Fruit fly (Drosophila melanogaster) whole organism, embryonic: ENCODE results near the gene Cp16.

ENCODE experiments used
- CG10462 ChIP-seq: fragments of 200-800 bp; sonication (Bioruptor generic); optimal IDR thresholded peaks from 2 replicates; lab custom pipeline; 2016; ENCODE audit warnings: missing biosample characterization, missing genetic modification characterization
- CG10565 ChIP-seq: fragments of 200-800 bp; sonication (Bioruptor generic); optimal IDR thresholded peaks from 3 replicates; lab custom pipeline; 2016; ENCODE audit warnings: missing biosample characterization, mild to moderate bottlenecking, missing genetic modification characterization
- CG10959 ChIP-seq: fragments of 200-800 bp; sonication (Bioruptor generic); IDR thresholded peaks from 2 replicates; pipeline ENCODE4 v1.3.6; 2022; ENCODE audit warnings: missing biosample characterization, missing genetic modification characterization
- CG11398 ChIP-seq: fragments of 200-800 bp; sonication (Bioruptor generic); optimal IDR thresholded peaks from 2 replicates; lab custom pipeline; 2016; ENCODE audit warnings: missing biosample characterization, missing genetic modification characterization
- CG11456 ChIP-seq: fragments of 200-800 bp; sonication (Bioruptor generic); IDR thresholded peaks from 3 replicates; pipeline ENCODE4 v1.3.6; 2022; ENCODE audit warnings: missing biosample characterization, missing genetic modification characterization
- CG11723 ChIP-seq: fragments of 200-800 bp; sonication (Bioruptor generic); optimal IDR thresholded peaks from 2 replicates; lab custom pipeline; 2017; ENCODE audit warnings: missing biosample characterization, mild to moderate bottlenecking, missing genetic modification characterization
- CG12299 ChIP-seq: fragments of 200-800 bp; sonication (Bioruptor generic); optimal IDR thresholded peaks from 2 replicates; lab custom pipeline; 2018; ENCODE audit warnings: missing biosample characterization, mild to moderate bottlenecking, missing genetic modification characterization
- CG12391 ChIP-seq: fragments of 200-800 bp; sonication (Bioruptor generic); optimal IDR thresholded peaks from 3 replicates; lab custom pipeline; 2018; ENCODE audit warnings: missing biosample characterization, mild to moderate bottlenecking, missing genetic modification characterization, moderate library complexity
- CG1647 ChIP-seq: fragments of 200-800 bp; sonication (Bioruptor generic); optimal IDR thresholded peaks from 3 replicates; lab custom pipeline; 2016; ENCODE audit warnings: missing biosample characterization, missing genetic modification characterization
- CG3847 ChIP-seq: fragments of 200-800 bp; sonication (Bioruptor generic); IDR thresholded peaks from 2 replicates; pipeline ENCODE4 v1.3.6; 2022; ENCODE audit warnings: missing biosample characterization, missing genetic modification characterization
- CG4404 ChIP-seq: fragments of 200-800 bp; sonication (Bioruptor generic); IDR thresholded peaks from 2 replicates; pipeline ENCODE4 v1.3.6; 2022; ENCODE audit warnings: missing biosample characterization, missing genetic modification characterization
- CG5180 ChIP-seq: fragments of 200-800 bp; sonication (Bioruptor generic); optimal IDR thresholded peaks from 3 replicates; lab custom pipeline; 2017; ENCODE audit warnings: missing biosample characterization, missing genetic modification characterization, mild to moderate bottlenecking, moderate library complexity, missing genetic modification reagents
- CG6175 ChIP-seq: fragments of 200-800 bp; sonication (Bioruptor generic); IDR thresholded peaks from 3 replicates; pipeline ENCODE4 v1.3.6; 2022; ENCODE audit warnings: missing biosample characterization, missing genetic modification characterization
- CG6272 ChIP-seq: fragments of 200-800 bp; sonication (Bioruptor generic); IDR thresholded peaks from 2 replicates; pipeline ENCODE4 v1.3.6; 2022; ENCODE audit warnings: missing biosample characterization, missing genetic modification characterization
- CG7372 ChIP-seq: fragments of 200-800 bp; sonication (Bioruptor generic); IDR thresholded peaks from 2 replicates; pipeline ENCODE4 v1.3.6; 2022; ENCODE audit warnings: missing biosample characterization, missing genetic modification characterization
- CG9817 ChIP-seq: fragments of 200-800 bp; sonication (Bioruptor generic); optimal IDR thresholded peaks from 2 replicates; lab custom pipeline; 2018; ENCODE audit warnings: missing biosample characterization, mild to moderate bottlenecking, missing genetic modification characterization, moderate library complexity
- CHES-1-like ChIP-seq: fragments of 200-800 bp; sonication (Bioruptor generic); optimal IDR thresholded peaks from 2 replicates; lab custom pipeline; 2016; ENCODE audit warnings: missing biosample characterization, missing genetic modification characterization
- Dek ChIP-seq: fragments of 200-800 bp; sonication (Bioruptor generic); optimal IDR thresholded peaks from 3 replicates; lab custom pipeline; 2019; ENCODE audit warnings: missing biosample characterization, mild to moderate bottlenecking, missing genetic modification characterization, moderate library complexity
- Dfd ChIP-seq, 2 experiments: fragments of >200 bp; optimal IDR thresholded peaks; 2 replicates each; lab custom pipeline; 2017; ENCODE audit warnings: missing biosample characterization in 2 of 2, missing genetic modification characterization in 2 of 2
- H2.0 ChIP-seq: fragments of 200-800 bp; sonication (Bioruptor generic); IDR thresholded peaks from 2 replicates; pipeline ENCODE4 v1.3.6; 2022; ENCODE audit warnings: missing biosample characterization, missing genetic modification characterization
- Hsf ChIP-seq: fragments of 200-800 bp; sonication (Bioruptor generic); optimal IDR thresholded peaks from 3 replicates; lab custom pipeline; 2016; ENCODE audit warnings: missing biosample characterization, missing genetic modification characterization
- MESR4 ChIP-seq: fragments of 200-800 bp; sonication (Bioruptor generic); optimal IDR thresholded peaks from 2 replicates; lab custom pipeline; 2018; ENCODE audit warnings: missing biosample characterization, mild to moderate bottlenecking, missing genetic modification characterization, moderate library complexity
- Mad ChIP-seq: fragments of 200-800 bp; sonication (Bioruptor generic); optimal IDR thresholded peaks from 2 replicates; lab custom pipeline; 2016; ENCODE audit warnings: missing biosample characterization, missing genetic modification characterization
- Neu2 ChIP-seq: fragments of 200-800 bp; sonication (Bioruptor generic); optimal IDR thresholded peaks from 3 replicates; lab custom pipeline; 2016; ENCODE audit warnings: missing biosample characterization, missing genetic modification characterization, borderline replicate concordance
- Rfx ChIP-seq: fragments of 200-800 bp; sonication (Bioruptor generic); IDR thresholded peaks from 2 replicates; pipeline ENCODE4 v1.3.6; 2022; ENCODE audit warnings: missing biosample characterization, missing genetic modification characterization
- Spps ChIP-seq: fragments of 200-800 bp; sonication (Bioruptor generic); optimal IDR thresholded peaks from 2 replicates; lab custom pipeline; 2018; ENCODE audit warnings: missing biosample characterization, mild to moderate bottlenecking, missing genetic modification characterization
- Trl ChIP-seq, 3 experiments: fragments of >200 bp in 2 of 3; fragments of 200-800 bp in 1 of 3; sonication (Bioruptor generic) in 1 of 3; optimal IDR thresholded peaks; 2 replicates in 1 of 3; 3 replicates in 2 of 3; lab custom pipeline; 2016 to 2017; ENCODE audit warnings: missing biosample characterization in 1 of 3, missing genetic modification characterization in 1 of 3
- Usf ChIP-seq: fragments of 200-800 bp; sonication (Bioruptor generic); optimal IDR thresholded peaks from 2 replicates; lab custom pipeline; 2017; ENCODE audit warnings: missing genotype, missing biosample characterization, missing genetic modification characterization
- al ChIP-seq: fragments of 200-800 bp; sonication (Bioruptor generic); IDR thresholded peaks from 2 replicates; pipeline ENCODE4 v1.3.6; 2022; ENCODE audit warnings: missing biosample characterization, missing genetic modification characterization
- ash1 ChIP-seq: fragments of 200-800 bp; sonication (Bioruptor generic); optimal IDR thresholded peaks from 2 replicates; lab custom pipeline; 2018; ENCODE audit warnings: missing biosample characterization, mild to moderate bottlenecking, missing genetic modification characterization
- bsh ChIP-seq, 2 experiments: fragments of 200-800 bp; sonication (Bioruptor generic); optimal IDR thresholded peaks; 2 replicates each; lab custom pipeline; 2017 to 2018; ENCODE audit warnings: mild to moderate bottlenecking in 2 of 2, missing biosample characterization in 2 of 2, missing genetic modification characterization in 2 of 2, moderate library complexity in 1 of 2
- cas ChIP-seq: fragments of 200-800 bp; sonication (Bioruptor generic); IDR thresholded peaks from 2 replicates; pipeline ENCODE4 v1.3.6; 2022; ENCODE audit warnings: missing biosample characterization, missing genetic modification characterization
- cato ChIP-seq: fragments of 200-800 bp; sonication (Bioruptor generic); optimal IDR thresholded peaks from 2 replicates; lab custom pipeline; 2016; ENCODE audit warnings: missing biosample characterization, missing genetic modification characterization, borderline replicate concordance
- caup ChIP-seq: fragments of 200-800 bp; sonication (Bioruptor generic); optimal IDR thresholded peaks from 3 replicates; lab custom pipeline; 2017; ENCODE audit warnings: missing biosample characterization, mild to moderate bottlenecking, missing genetic modification characterization, moderate library complexity; ENCODE audit not compliant: severe bottlenecking
- chm ChIP-seq: fragments of 200-800 bp; sonication (Bioruptor generic); IDR thresholded peaks from 2 replicates; pipeline ENCODE4 v1.3.6; 2022; ENCODE audit warnings: missing biosample characterization, missing genetic modification characterization
- crol ChIP-seq: fragments of 200-800 bp; sonication (Bioruptor generic); IDR thresholded peaks from 2 replicates; pipeline ENCODE4 v1.3.6; 2022; ENCODE audit warnings: missing biosample characterization, missing genetic modification characterization
- dati ChIP-seq: fragments of 200-800 bp; sonication (Bioruptor generic); IDR thresholded peaks from 2 replicates; pipeline ENCODE4 v1.3.6; 2022; ENCODE audit warnings: missing biosample characterization, missing genetic modification characterization
- emc ChIP-seq: fragments of 200-800 bp; sonication (Bioruptor generic); optimal IDR thresholded peaks from 2 replicates; lab custom pipeline; 2016; ENCODE audit warnings: missing biosample characterization, missing genetic modification characterization
- fd3F ChIP-seq: fragments of 200-800 bp; sonication (Bioruptor generic); optimal IDR thresholded peaks from 2 replicates; lab custom pipeline; 2018; ENCODE audit warnings: missing biosample characterization, mild to moderate bottlenecking, missing genetic modification characterization, moderate library complexity
- gcm ChIP-seq: fragments of 200-800 bp; sonication (Bioruptor generic); optimal IDR thresholded peaks from 2 replicates; lab custom pipeline; 2019; ENCODE audit warnings: missing biosample characterization, mild to moderate bottlenecking, missing genetic modification characterization, moderate library complexity
- gt ChIP-seq: fragments of 200-800 bp; sonication (Bioruptor generic); IDR thresholded peaks from 2 replicates; pipeline ENCODE4 v1.3.6; 2022; ENCODE audit warnings: missing biosample characterization, missing genetic modification characterization
- ham ChIP-seq: fragments of 200-800 bp; sonication (Bioruptor generic); IDR thresholded peaks from 2 replicates; pipeline ENCODE4 v1.3.6; 2022; ENCODE audit warnings: missing biosample characterization, missing genetic modification characterization
- jing ChIP-seq: fragments of 200-800 bp; sonication (Bioruptor generic); optimal IDR thresholded peaks from 2 replicates; lab custom pipeline; 2018; ENCODE audit warnings: missing biosample characterization, mild to moderate bottlenecking, missing genetic modification characterization
- luna ChIP-seq: fragments of 200-800 bp; sonication (Bioruptor generic); optimal IDR thresholded peaks from 2 replicates; lab custom pipeline; 2016; ENCODE audit warnings: missing biosample characterization, missing genetic modification characterization
- mirr ChIP-seq: fragments of 200-800 bp; sonication (Bioruptor generic); optimal IDR thresholded peaks from 3 replicates; lab custom pipeline; 2018; ENCODE audit warnings: missing biosample characterization, mild to moderate bottlenecking, missing genetic modification characterization
- pros ChIP-seq: fragments of 200-800 bp; sonication (Bioruptor generic); optimal IDR thresholded peaks from 3 replicates; lab custom pipeline; 2019; ENCODE audit warnings: missing biosample characterization, mild to moderate bottlenecking, missing genetic modification characterization, moderate library complexity
- slou ChIP-seq: fragments of 200-800 bp; sonication (Bioruptor generic); optimal IDR thresholded peaks from 3 replicates; lab custom pipeline; 2016; ENCODE audit warnings: missing biosample characterization, missing genetic modification characterization
- slp2 ChIP-seq: fragments of 200-800 bp; sonication (Bioruptor generic); optimal IDR thresholded peaks from 2 replicates; lab custom pipeline; 2016; ENCODE audit warnings: missing biosample characterization, missing genetic modification characterization
- so ChIP-seq: fragments of 200-800 bp; sonication (Bioruptor generic); IDR thresholded peaks from 3 replicates; pipeline ENCODE4 v1.3.6; 2022; ENCODE audit warnings: missing biosample characterization, missing genetic modification characterization
- twi ChIP-seq: fragments of 200-800 bp; optimal IDR thresholded peaks from 2 replicates; lab custom pipeline; 2019; ENCODE audit warnings: missing biosample characterization, mild to moderate bottlenecking, missing genetic modification characterization, moderate library complexity
- yki ChIP-seq: fragments of >200 bp; optimal IDR thresholded peaks from 3 replicates; lab custom pipeline; 2018

Cp16 gene

dm6 chr3L:8721145-8721544 is 10.6 kb upstream of the Cp16 start, which contains the start of the genes CG32022 and CG6511 (continued):
- TF ChIP-seq CG4404: peak; percentile 98
- TF ChIP-seq Neu2 (GFP tag; lab: Kevin White, UChicago): peak; percentile 90
- TF ChIP-seq H2.0 (GFP tag; lab: Robert Waterston, UW): peak; percentile 94
- TF ChIP-seq Dek (tag; lab: Kevin White, UChicago): peak; percentile 96
- peak; percentile 89 for TF ChIP-seq gt (GFP tag; lab: Robert Waterston, UW)
- peak; percentile 94 for TF ChIP-seq luna
- peak; percentile 95 for TF ChIP-seq CG11456 (GFP tag; lab: Robert Waterston, UW)
- TF ChIP-seq bsh (GFP tag; optimal IDR thresholded peaks at IDR 0.05; lab: Kevin White, UChicago): peak in 1 of 2 experiments; percentile 95
- peak; percentile 97 for TF ChIP-seq CG6272 (GFP tag; lab: Robert Waterston, UW)
- TF ChIP-seq CG6175 (GFP tag; lab: Robert Waterston, UW): peak; percentile 94
- TF ChIP-seq caup: peak; percentile 97
- peak; percentile 97 for TF ChIP-seq Rfx (GFP tag; lab: Robert Waterston, UW)
- TF ChIP-seq CG10565 (GFP tag; lab: Kevin White, UChicago): peak; percentile 87
- TF ChIP-seq Trl (optimal IDR thresholded peaks at IDR 0.05; lab: Kevin White, UChicago): no peak
- peak; percentile 97 for TF ChIP-seq Trl (GFP tag; optimal IDR thresholded peaks at IDR 0.05; lab: Kevin White, UChicago)
- peak; percentile 93 for TF ChIP-seq jing (GFP tag; lab: Kevin White, UChicago)
- peak; percentile 94 for TF ChIP-seq slou (GFP tag; lab: Kevin White, UChicago)
- TF ChIP-seq CG12299 (tag; lab: Kevin White, UChicago): peak; percentile 94
- TF ChIP-seq al (GFP tag; lab: Robert Waterston, UW): peak; percentile 96
- TF ChIP-seq CG3847: peak; percentile 98
- peak; percentile 96 for TF ChIP-seq twi (tag; lab: Kevin White, UChicago)
- TF ChIP-seq dati: no peak; the same call in 1 of the 2 replicates
- peak; percentile 81 for TF ChIP-seq chm
- TF ChIP-seq yki (lab: Kevin White, UChicago): no peak
- peak; percentile 93 for TF ChIP-seq cas
- TF ChIP-seq Mad: peak; percentile 97
- TF ChIP-seq cato (GFP tag; lab: Kevin White, UChicago): peak; percentile 97
- peak; percentile 86 for TF ChIP-seq CG10959 (GFP tag; lab: Robert Waterston, UW)
- peak; percentile 97 for TF ChIP-seq CG12391
- TF ChIP-seq ash1 (GFP tag; lab: Kevin White, UChicago): peak; percentile 48
- peak; percentile 95 for TF ChIP-seq CG11723
- peak; percentile 81 for TF ChIP-seq Spps (tag; lab: Kevin White, UChicago)
- peak; percentile 99 for TF ChIP-seq Hsf (GFP tag; lab: Kevin White, UChicago)
- peak; percentile 94 for TF ChIP-seq so (GFP tag; lab: Robert Waterston, UW)
- peak; percentile 96 for TF ChIP-seq CG1647 (GFP tag; lab: Kevin White, UChicago)
- TF ChIP-seq CG9817 (tag; lab: Kevin White, UChicago): peak; percentile 98
- peak; percentile 98 for TF ChIP-seq CHES-1-like (GFP tag; lab: Kevin White, UChicago)
- TF ChIP-seq crol (GFP tag; lab: Robert Waterston, UW): peak; percentile 60
- TF ChIP-seq MESR4 (GFP tag; lab: Kevin White, UChicago): peak; percentile 38
- peak; percentile 95 for TF ChIP-seq gcm (GFP tag; lab: Kevin White, UChicago)
- peak; percentile 66 for TF ChIP-seq pros (GFP tag; lab: Kevin White, UChicago)
- peak; percentile 96 for TF ChIP-seq CG7372 (GFP tag; lab: Robert Waterston, UW)
- peak; percentile 94 for TF ChIP-seq mirr (GFP tag; lab: Kevin White, UChicago)
- TF ChIP-seq CG10462: peak; percentile 95
- TF ChIP-seq CG11398 (GFP tag; lab: Kevin White, UChicago): peak; percentile 93
- TF ChIP-seq slp2 (GFP tag; lab: Kevin White, UChicago): peak; percentile 97
- TF ChIP-seq ham (GFP tag; lab: Robert Waterston, UW): peak; percentile 89
- TF ChIP-seq CG5180: peak; percentile 84
- no peak for TF ChIP-seq Dfd (GFP tag; optimal IDR thresholded peaks at IDR 0.05; lab: Kevin White, UChicago)
- TF ChIP-seq emc (GFP tag; lab: Kevin White, UChicago): peak; percentile 93
- peak; percentile 98 for TF ChIP-seq Usf (GFP tag; lab: Kevin White, UChicago)
- TF ChIP-seq fd3F (GFP tag; lab: Kevin White, UChicago): peak; percentile 96
